Worm (Caenorhabditis elegans): ENCODE results near the gene bus-8A.

DNA sequence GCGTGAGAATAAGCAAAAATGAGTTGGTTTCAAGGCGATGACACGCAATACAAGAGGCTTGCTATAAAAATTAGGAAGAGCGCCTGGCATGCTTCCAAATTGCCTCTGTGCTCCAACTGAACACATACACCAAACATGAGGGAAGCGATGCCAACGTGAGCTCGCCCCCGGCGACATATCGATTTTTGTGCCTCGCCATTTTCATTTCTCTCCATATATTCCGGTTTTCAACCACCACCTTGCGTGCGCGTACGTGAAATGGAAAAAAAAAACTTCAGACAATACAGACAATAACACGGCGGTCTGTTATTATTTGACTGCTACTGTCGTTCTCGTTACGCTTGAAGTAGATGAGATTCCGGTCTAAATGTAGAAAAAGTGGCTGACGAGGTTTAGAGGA is 15.2 kb downstream of the bus-8A start:
- no peak for TF ChIP-seq him-1 (tag; optimal IDR thresholded peaks at IDR 0.05)
- TF ChIP-seq W03F9.2 (tag; optimal IDR thresholded peaks at IDR 0.05): no peak

Measured in whole organism, L4/young adult.